Fruit fly (Drosophila melanogaster): ENCODE measurements around the gene up.

Gene up

dm6 chrX:13616417-13617050 lies 14.2 kb upstream of the up start, which contains the start of the genes tth and Tango2 (continued):
- TF ChIP-seq CG1647 (GFP tag; optimal IDR thresholded peaks at IDR 0.05) (peak; percentile 25), psq (GFP tag; optimal IDR thresholded peaks at IDR 0.05) (no peak), CG11398 (GFP tag; optimal IDR thresholded peaks at IDR 0.05) (peak; percentile 40), CG10979 (tag; optimal IDR thresholded peaks at IDR 0.05) (peak; percentile 54), CG10654 (GFP tag; optimal IDR thresholded peaks at IDR 0.05) (peak; percentile 63), CG9609 (GFP tag; optimal IDR thresholded peaks at IDR 0.05) (peak; percentile 49), ssp (GFP tag; IDR thresholded peaks at IDR 0.05) (no peak), CG16779 (GFP tag; IDR thresholded peaks at IDR 0.05) (no peak), CHES-1-like (GFP tag; optimal IDR thresholded peaks at IDR 0.05) (peak; percentile 66), bigmax (GFP tag; optimal IDR thresholded peaks at IDR 0.05) (peak; percentile 63), CoRest (tag; optimal IDR thresholded peaks at IDR 0.05) (peak; percentile 86), CG14050 (GFP tag; IDR thresholded peaks at IDR 0.05) (peak; percentile 67), gt (GFP tag; IDR thresholded peaks at IDR 0.05) (no peak), Xrp1 (GFP tag; IDR thresholded peaks at IDR 0.05) (peak; percentile 82), CG11504 (tag; optimal IDR thresholded peaks at IDR 0.05) (no peak), CG2678 (tag; optimal IDR thresholded peaks at IDR 0.05) (peak; percentile 87), CG13775 (GFP tag; optimal IDR thresholded peaks at IDR 0.05) (peak; percentile 75), CG11093 (GFP tag; IDR thresholded peaks at IDR 0.05) (no peak), tgo (GFP tag; IDR thresholded peaks at IDR 0.05) (peak; percentile 65; the same call in 2 of the 3 replicates), Hey (tag; optimal IDR thresholded peaks at IDR 0.05) (peak; percentile 46), cas (GFP tag; IDR thresholded peaks at IDR 0.05) (0 out of 2 replicates have a peak, but pooled peaks have one; percentile 47), CG17912 (GFP tag; optimal IDR thresholded peaks at IDR 0.05) (peak; percentile 72), H15 (GFP tag; IDR thresholded peaks at IDR 0.05) (0 out of 3 replicates have a peak, but pooled peaks have one; percentile 28), gcm (GFP tag; optimal IDR thresholded peaks at IDR 0.05) (peak; percentile 59), row (GFP tag; IDR thresholded peaks at IDR 0.05) (peak; percentile 94), nom (GFP tag; optimal IDR thresholded peaks at IDR 0.05) (peak; percentile 30), B-H1 (GFP tag; IDR thresholded peaks at IDR 0.05) (peak; percentile 36; the same call in 2 of the 3 replicates), CG7745 (tag; optimal IDR thresholded peaks at IDR 0.05) (no peak), HLH4C (GFP tag; IDR thresholded peaks at IDR 0.05; ENCODE audit: partially characterized antibody) (peak; percentile 52; the same call in 2 of the 3 replicates), otp (GFP tag; IDR thresholded peaks at IDR 0.05) (0 out of 3 replicates have a peak, but pooled peaks have one; percentile 29), CG33213 (GFP tag; optimal IDR thresholded peaks at IDR 0.05) (no peak), CG9215 (GFP tag; IDR thresholded peaks at IDR 0.05) (peak; percentile 57), CG18262 (tag; optimal IDR thresholded peaks at IDR 0.05) (peak; percentile 64), CG10543 (GFP tag; optimal IDR thresholded peaks at IDR 0.05) (peak; percentile 66), ERR (GFP tag; optimal IDR thresholded peaks at IDR 0.05) (peak; percentile 42), Sox102F (GFP tag; optimal IDR thresholded peaks at IDR 0.05) (no peak), E2f1 (GFP tag; IDR thresholded peaks at IDR 0.05) (peak; percentile 67), Dek (tag; optimal IDR thresholded peaks at IDR 0.05) (peak; percentile 72), CG5245 (GFP tag; optimal IDR thresholded peaks at IDR 0.05) (peak; percentile 27), so (GFP tag; IDR thresholded peaks at IDR 0.05) (peak; percentile 47; the same call in 1 of the 3 replicates), CG2889 (GFP tag; IDR thresholded peaks at IDR 0.05) (peak; percentile 68; the same call in 1 of the 3 replicates), Abd-B (GFP tag; optimal IDR thresholded peaks at IDR 0.05) (peak; percentile 67), ftz-f1 (GFP tag; optimal IDR thresholded peaks at IDR 0.05) (no peak), slp2 (GFP tag; optimal IDR thresholded peaks at IDR 0.05) (peak; percentile 27), CG8089 (GFP tag; optimal IDR thresholded peaks at IDR 0.05) (peak; percentile 20), Vsx1 (GFP tag; optimal IDR thresholded peaks at IDR 0.05) (no peak), nerfin-1 (tag; optimal IDR thresholded peaks at IDR 0.05) (peak; percentile 68), CG12769 (tag; optimal IDR thresholded peaks at IDR 0.05) (peak; percentile 74), Lpt (GFP tag; optimal IDR thresholded peaks at IDR 0.05) (no peak), CG4404 (GFP tag; IDR thresholded peaks at IDR 0.05) (peak; percentile 77)
